Fruit fly (Drosophila melanogaster) whole organism, prepupa: Measurements from ENCODE around the gene CG46281.
A peak's percentile ranks its signal among the peaks of the same experiment; 100 is the strongest.

Experiments used
- CG10631 ChIP-seq: fragments of 200-800 bp; sonication (Bioruptor generic); optimal IDR thresholded peaks from 2 replicates; lab custom pipeline; 2016; ENCODE audit warnings: missing biosample characterization, missing genetic modification characterization
- CG11762 ChIP-seq: fragments of 200-800 bp; sonication (Bioruptor generic); optimal IDR thresholded peaks from 3 replicates; lab custom pipeline; 2016; ENCODE audit warnings: missing biosample characterization, missing genetic modification characterization; ENCODE audit not compliant: insufficient read depth
- CG11902 ChIP-seq: fragments of 200-800 bp; sonication (Bioruptor generic); optimal IDR thresholded peaks from 3 replicates; lab custom pipeline; 2016; ENCODE audit warnings: missing biosample characterization, missing genetic modification characterization
- CG1621 ChIP-seq: fragments of 200-800 bp; sonication (Bioruptor generic); optimal IDR thresholded peaks from 3 replicates; lab custom pipeline; 2018; ENCODE audit warnings: missing biosample characterization, mild to moderate bottlenecking, missing genetic modification characterization
- CG16779 ChIP-seq: fragments of 200-800 bp; sonication (Bioruptor generic); optimal IDR thresholded peaks from 3 replicates; lab custom pipeline; 2017; ENCODE audit warnings: missing biosample characterization, mild to moderate bottlenecking, missing genetic modification characterization
- CG3032 ChIP-seq: fragments of 200-800 bp; optimal IDR thresholded peaks from 2 replicates; lab custom pipeline; 2019; ENCODE audit warnings: missing biosample characterization, mild to moderate bottlenecking, missing genetic modification characterization, moderate library complexity
- CG31627 ChIP-seq: fragments of 200-800 bp; sonication (Bioruptor generic); optimal IDR thresholded peaks from 3 replicates; lab custom pipeline; 2016; ENCODE audit warnings: missing biosample characterization, missing genetic modification characterization
- CG34406 ChIP-seq: fragments of 200-800 bp; sonication (Bioruptor generic); optimal IDR thresholded peaks from 3 replicates; lab custom pipeline; 2016; ENCODE audit warnings: missing biosample characterization, missing genetic modification characterization
- CG6276 ChIP-seq: fragments of 200-800 bp; sonication (Bioruptor generic); optimal IDR thresholded peaks from 2 replicates; lab custom pipeline; 2017; ENCODE audit warnings: missing biosample characterization, mild to moderate bottlenecking, missing genetic modification characterization
- CG6808 ChIP-seq: fragments of 200-800 bp; sonication (Bioruptor generic); optimal IDR thresholded peaks from 3 replicates; lab custom pipeline; 2017; ENCODE audit warnings: missing biosample characterization, missing genetic modification characterization, mild to moderate bottlenecking, moderate library complexity, missing genetic modification reagents
- CG6854 ChIP-seq: fragments of 200-800 bp; sonication (Bioruptor generic); optimal IDR thresholded peaks from 2 replicates; lab custom pipeline; 2017; ENCODE audit warnings: missing biosample characterization, mild to moderate bottlenecking, missing genetic modification characterization
- CG7368 ChIP-seq: fragments of 200-800 bp; sonication (Bioruptor generic); optimal IDR thresholded peaks from 3 replicates; lab custom pipeline; 2016; ENCODE audit warnings: missing biosample characterization, missing genetic modification characterization
- CG8119 ChIP-seq: fragments of 200-800 bp; sonication (Bioruptor generic); IDR thresholded peaks from 3 replicates; pipeline ENCODE4 v1.3.6; 2022; ENCODE audit warnings: missing biosample characterization, missing genetic modification characterization
- CG8319 ChIP-seq: fragments of 200-800 bp; sonication (Bioruptor generic); optimal IDR thresholded peaks from 3 replicates; lab custom pipeline; 2016; ENCODE audit warnings: missing biosample characterization, missing genetic modification characterization
- CG8632 ChIP-seq: fragments of 200-800 bp; sonication (Bioruptor generic); optimal IDR thresholded peaks from 3 replicates; lab custom pipeline; 2016; ENCODE audit warnings: missing biosample characterization, missing genetic modification characterization
- CG9139 ChIP-seq: fragments of 200-800 bp; sonication (Bioruptor generic); optimal IDR thresholded peaks from 3 replicates; lab custom pipeline; 2017; ENCODE audit warnings: missing biosample characterization, mild to moderate bottlenecking, missing genetic modification characterization
- Eip75B ChIP-seq: fragments of 200-800 bp; sonication (Bioruptor generic); optimal IDR thresholded peaks from 3 replicates; lab custom pipeline; 2016; ENCODE audit warnings: missing biosample characterization, missing genetic modification characterization
- Eip78C ChIP-seq: fragments of 200-800 bp; sonication (Bioruptor generic); peaks from one replicate; lab custom pipeline; 2016; ENCODE audit warnings: missing biosample characterization, missing genetic modification characterization
- Ets21C ChIP-seq: fragments of 200-800 bp; sonication (Bioruptor generic); optimal IDR thresholded peaks from 3 replicates; lab custom pipeline; 2016; ENCODE audit warnings: missing biosample characterization, missing genetic modification characterization
- Ets96B ChIP-seq: fragments of 200-800 bp; optimal IDR thresholded peaks from 2 replicates; lab custom pipeline; 2019; ENCODE audit warnings: missing biosample characterization, mild to moderate bottlenecking, missing genetic modification characterization, moderate library complexity
- Gug ChIP-seq: fragments of 200-800 bp; sonication (Bioruptor generic); IDR thresholded peaks from 2 replicates; pipeline ENCODE4 v1.3.6; 2022; ENCODE audit warnings: missing biosample characterization, missing genetic modification characterization
- Hr38 ChIP-seq: sonication (Bioruptor generic); optimal IDR thresholded peaks from 2 replicates; lab custom pipeline; 2016; ENCODE audit warnings: missing biosample characterization, missing genetic modification characterization
- Hr4 ChIP-seq: fragments of 200-800 bp; sonication (Bioruptor generic); optimal IDR thresholded peaks from 3 replicates; lab custom pipeline; 2016; ENCODE audit warnings: missing biosample characterization, missing genetic modification characterization
- Lpt ChIP-seq: fragments of 200-800 bp; sonication (Bioruptor generic); optimal IDR thresholded peaks from 3 replicates; lab custom pipeline; 2016; ENCODE audit warnings: missing biosample characterization, missing genetic modification characterization
- Met ChIP-seq: fragments of 200-800 bp; sonication (Bioruptor generic); optimal IDR thresholded peaks from 3 replicates; lab custom pipeline; 2016; ENCODE audit warnings: missing biosample characterization, missing genetic modification characterization
- Smox ChIP-seq: fragments of 200-800 bp; sonication (Bioruptor generic); optimal IDR thresholded peaks from 3 replicates; lab custom pipeline; 2016; ENCODE audit warnings: missing biosample characterization, missing genetic modification characterization
- Sox102F ChIP-seq: fragments of 200-800 bp; sonication (Bioruptor generic); optimal IDR thresholded peaks from 2 replicates; lab custom pipeline; 2016; ENCODE audit warnings: missing biosample characterization, mild to moderate bottlenecking, missing genetic modification characterization
- Sox14 ChIP-seq: fragments of 200-800 bp; sonication (Bioruptor generic); optimal IDR thresholded peaks from 3 replicates; lab custom pipeline; 2016; ENCODE audit warnings: missing biosample characterization, missing genetic modification characterization
- Sox15 ChIP-seq: fragments of 200-800 bp; sonication (Bioruptor generic); optimal IDR thresholded peaks from 3 replicates; lab custom pipeline; 2016; ENCODE audit warnings: missing biosample characterization, missing genetic modification characterization
- achi ChIP-seq: fragments of 200-800 bp; sonication (Bioruptor generic); optimal IDR thresholded peaks from 3 replicates; lab custom pipeline; 2016; ENCODE audit warnings: missing biosample characterization, missing genetic modification characterization
- acj6 ChIP-seq: fragments of 200-800 bp; sonication (Bioruptor generic); optimal IDR thresholded peaks from 3 replicates; lab custom pipeline; 2016; ENCODE audit warnings: missing biosample characterization, missing genetic modification characterization
- cyc ChIP-seq: fragments of 200-800 bp; sonication (Bioruptor generic); optimal IDR thresholded peaks from 3 replicates; lab custom pipeline; 2016; ENCODE audit warnings: missing biosample characterization, missing genetic modification characterization
- dsx ChIP-seq: fragments of 200-800 bp; optimal IDR thresholded peaks from 3 replicates; lab custom pipeline; 2019; ENCODE audit warnings: missing biosample characterization, mild to moderate bottlenecking, missing genetic modification characterization, moderate library complexity; ENCODE audit not compliant: poor library complexity, severe bottlenecking
- eg ChIP-seq: fragments of 200-800 bp; sonication (Bioruptor generic); IDR thresholded peaks from 3 replicates; pipeline ENCODE4 v1.3.6; 2022; ENCODE audit warnings: missing biosample characterization, missing genetic modification characterization
- esn ChIP-seq: fragments of 200-800 bp; sonication (Bioruptor generic); optimal IDR thresholded peaks from 2 replicates; lab custom pipeline; 2016; ENCODE audit warnings: missing biosample characterization, mild to moderate bottlenecking, missing genetic modification characterization, moderate library complexity
- fd59A ChIP-seq: fragments of 200-800 bp; sonication (Bioruptor generic); optimal IDR thresholded peaks from 2 replicates; lab custom pipeline; 2017; ENCODE audit warnings: missing biosample characterization, mild to moderate bottlenecking, missing genetic modification characterization, missing genetic modification reagents
- fd85E ChIP-seq: fragments of 200-800 bp; sonication (Bioruptor generic); optimal IDR thresholded peaks from 3 replicates; lab custom pipeline; 2016; ENCODE audit warnings: missing biosample characterization, missing genetic modification characterization
- fkh ChIP-seq: fragments of 200-800 bp; sonication (Bioruptor generic); optimal IDR thresholded peaks from 3 replicates; lab custom pipeline; 2017; ENCODE audit warnings: missing biosample characterization, mild to moderate bottlenecking, missing genetic modification characterization, moderate library complexity
- pdm3 ChIP-seq: fragments of 200-800 bp; sonication (Bioruptor generic); optimal IDR thresholded peaks from 3 replicates; lab custom pipeline; 2016; ENCODE audit warnings: missing biosample characterization, missing genetic modification characterization
- salr ChIP-seq, 2 experiments: fragments of 200-800 bp; sonication (Bioruptor generic); optimal IDR thresholded peaks; 3 replicates each; lab custom pipeline; 2016 to 2018; ENCODE audit warnings: missing biosample characterization in 2 of 2, missing genetic modification characterization in 2 of 2, mild to moderate bottlenecking in 1 of 2
- spab ChIP-seq: fragments of 200-800 bp; sonication (Bioruptor generic); optimal IDR thresholded peaks from 2 replicates; lab custom pipeline; 2017; ENCODE audit warnings: missing biosample characterization, mild to moderate bottlenecking, missing genetic modification characterization, missing genetic modification reagents
- svp ChIP-seq: fragments of 200-800 bp; sonication (Bioruptor generic); peaks from one replicate; lab custom pipeline; 2016; ENCODE audit warnings: missing biosample characterization, missing genetic modification characterization
- topi ChIP-seq: fragments of 200-800 bp; sonication (Bioruptor generic); optimal IDR thresholded peaks from 3 replicates; lab custom pipeline; 2016; ENCODE audit warnings: missing biosample characterization, missing genetic modification characterization
- vri ChIP-seq: fragments of 200-800 bp; sonication (Bioruptor generic); optimal IDR thresholded peaks from 3 replicates; lab custom pipeline; 2016; ENCODE audit warnings: missing biosample characterization, mild to moderate bottlenecking, missing genetic modification characterization

CG46281 gene

DNA sequence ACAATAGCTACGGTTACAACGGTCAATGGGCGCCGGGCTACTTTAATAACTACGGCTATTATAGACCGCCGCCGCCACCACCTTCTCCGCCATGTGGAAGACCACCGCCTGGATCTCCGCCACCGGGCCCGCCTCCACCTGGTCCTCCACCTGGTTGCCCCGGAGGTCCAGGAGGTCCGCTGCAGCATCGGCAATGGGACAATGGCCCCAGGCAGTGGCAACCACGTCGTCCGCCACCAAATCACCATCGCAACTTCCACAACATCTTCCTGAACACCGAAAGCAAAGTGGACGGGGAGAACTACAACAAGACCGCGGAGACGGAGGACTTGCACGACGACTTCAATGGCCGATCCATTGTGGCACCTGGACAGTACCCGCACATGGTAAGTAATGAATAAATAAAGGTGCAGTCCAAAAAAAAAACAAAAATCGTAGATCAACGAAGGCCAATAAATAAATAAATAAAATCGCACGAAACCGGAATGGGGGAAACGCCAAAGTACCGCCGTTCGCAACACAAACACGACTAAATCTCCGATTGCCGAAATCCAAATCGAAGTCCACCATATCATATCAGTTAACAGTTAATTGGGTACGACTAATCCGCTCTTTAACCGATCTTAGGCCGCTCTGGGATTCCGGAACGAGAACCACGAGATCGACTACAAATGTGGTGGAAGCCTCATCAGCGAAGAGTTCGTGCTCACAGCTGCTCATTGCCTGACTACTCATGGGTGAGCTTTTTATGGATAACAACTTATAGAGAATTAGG lies 12.3 kb upstream of the CG46281 start, which contains the start of gene snk:
TSS of gene snk (minus strand) at position 513 of the 775 bp plus-strand sequence.
- TF ChIP-seq CG11762 (no peak), pdm3 (GFP tag; lab: Kevin White, UChicago) (no peak), esn (GFP tag; lab: Kevin White, UChicago) (no peak), fkh (GFP tag; lab: Kevin White, UChicago) (no peak), spab (GFP tag; lab: Kevin White, UChicago) (no peak), CG11902 (GFP tag; lab: Kevin White, UChicago) (no peak), Smox (no peak), Eip75B (no peak), CG16779 (tag; lab: Kevin White, UChicago) (no peak), Hr38 (GFP tag; lab: Kevin White, UChicago) (no peak), Hr4 (no peak), CG1621 (no peak), CG10631 (GFP tag; lab: Kevin White, UChicago) (no peak), Ets21C (GFP tag; lab: Kevin White, UChicago) (no peak), Gug (GFP tag; lab: Robert Waterston, UW) (no peak), CG6808 (GFP tag; lab: Kevin White, UChicago) (no peak), CG8119 (GFP tag; lab: Robert Waterston, UW) (no peak), CG6276 (GFP tag; lab: Kevin White, UChicago) (no peak)

DNA sequence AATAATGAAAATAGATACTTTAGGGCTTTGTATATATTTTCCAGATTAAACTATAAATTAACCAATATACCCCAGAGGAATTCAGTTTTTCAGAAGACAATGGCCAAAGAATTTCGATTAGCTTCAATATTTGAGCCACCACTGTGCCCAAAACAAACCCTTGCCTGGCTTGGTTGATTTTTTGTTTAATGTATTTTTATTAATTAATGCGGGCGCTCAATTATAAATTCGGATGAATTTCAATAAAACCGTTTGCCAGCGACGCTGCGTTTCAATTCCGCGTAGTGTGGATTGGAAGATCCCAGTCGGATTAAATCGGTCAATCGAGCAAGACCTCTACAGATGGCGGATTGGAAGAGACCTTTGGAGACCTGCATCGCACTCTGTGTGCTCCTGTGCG lies 11.6 kb upstream of the CG46281 start, which contains the start of gene CG11670:
TSS of gene CG11670 (plus strand) at position 301 of the 400 bp plus-strand sequence.
- TF ChIP-seq eg (GFP tag; lab: Robert Waterston, UW), result no peak
- no peak for TF ChIP-seq achi
- no peak for TF ChIP-seq CG10631 (GFP tag; lab: Kevin White, UChicago)
- no peak for TF ChIP-seq Eip78C (GFP tag; lab: Kevin White, UChicago)

DNA sequence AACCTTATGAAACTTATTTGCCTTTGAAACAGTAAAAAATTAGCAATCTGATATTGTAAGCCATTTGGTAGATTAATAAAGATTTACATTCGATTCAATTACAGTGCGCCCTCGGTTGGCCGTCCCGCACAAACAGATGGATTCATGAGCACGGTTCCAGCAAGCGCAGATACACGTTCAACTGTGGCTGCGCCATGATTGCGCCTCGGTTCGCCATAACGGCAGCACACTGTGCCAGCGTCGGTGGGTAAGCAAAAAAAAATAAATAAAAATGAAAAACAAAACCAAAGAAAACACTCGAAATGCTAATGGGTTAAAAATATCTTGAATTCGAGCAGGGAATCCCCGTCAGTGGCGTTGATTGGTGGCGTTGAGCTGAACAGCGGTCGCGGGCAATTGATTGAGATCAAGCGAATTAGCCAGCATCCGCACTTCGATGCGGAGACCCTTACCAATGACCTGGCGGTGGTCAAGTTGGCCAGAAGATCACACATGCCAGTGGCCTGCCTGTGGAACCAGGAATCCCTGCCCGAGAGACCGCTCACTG lies 9.0 kb upstream of the CG46281 start:
- peak; percentile 64 for TF ChIP-seq svp (GFP tag; lab: Kevin White, UChicago)
- no peak for TF ChIP-seq fd59A
- TF ChIP-seq CG3032 (tag; lab: Kevin White, UChicago), result no peak
- peak; percentile 57; the same call in 2 of the 3 replicates for TF ChIP-seq eg (GFP tag; lab: Robert Waterston, UW)
- no peak for TF ChIP-seq CG11902 (GFP tag; lab: Kevin White, UChicago)
- peak; percentile 16 for TF ChIP-seq CG6808 (GFP tag; lab: Kevin White, UChicago)
- TF ChIP-seq CG7368 (GFP tag; lab: Kevin White, UChicago), result no peak
- TF ChIP-seq Sox15 (GFP tag; lab: Kevin White, UChicago), result no peak
- peak; percentile 30 for TF ChIP-seq topi (GFP tag; lab: Kevin White, UChicago)
- no peak for TF ChIP-seq fkh (GFP tag; lab: Kevin White, UChicago)
- peak; percentile 24 for TF ChIP-seq Sox14 (GFP tag; lab: Kevin White, UChicago)
- TF ChIP-seq fd85E (GFP tag; lab: Kevin White, UChicago), result no peak
- peak; percentile 27 for TF ChIP-seq CG8632 (GFP tag; lab: Kevin White, UChicago)
- no peak for TF ChIP-seq vri (GFP tag; lab: Kevin White, UChicago)
- peak; percentile 43 for TF ChIP-seq CG31627 (GFP tag; lab: Kevin White, UChicago)
- peak; percentile 9 for TF ChIP-seq spab (GFP tag; lab: Kevin White, UChicago)
- TF ChIP-seq Hr4, result no peak
- TF ChIP-seq Eip75B, result no peak
- TF ChIP-seq CG1621, result no peak
- no peak for TF ChIP-seq CG9139 (GFP tag; lab: Kevin White, UChicago)
- peak; percentile 8 for TF ChIP-seq Sox102F (GFP tag; lab: Kevin White, UChicago)
- no peak for TF ChIP-seq esn (GFP tag; lab: Kevin White, UChicago)
- peak; percentile 17 for TF ChIP-seq cyc (GFP tag; lab: Kevin White, UChicago)
- TF ChIP-seq CG8119 (GFP tag; lab: Robert Waterston, UW), result 0 out of 3 replicates have a peak, but pooled peaks have one; percentile 32
- no peak for TF ChIP-seq acj6 (GFP tag; lab: Kevin White, UChicago)
- no peak for TF ChIP-seq Ets96B (tag; lab: Kevin White, UChicago)
- peak; percentile 36 for TF ChIP-seq CG34406 (GFP tag; lab: Kevin White, UChicago)
- no peak for TF ChIP-seq dsx (GFP tag; lab: Kevin White, UChicago)
- TF ChIP-seq Gug (GFP tag; lab: Robert Waterston, UW), result no peak
- peak; percentile 22 for TF ChIP-seq Smox
- no peak for TF ChIP-seq CG8319 (GFP tag; lab: Kevin White, UChicago)
- peak; percentile 51 for TF ChIP-seq Met
- peak; percentile 12 for TF ChIP-seq pdm3 (GFP tag; lab: Kevin White, UChicago)
- no peak for TF ChIP-seq salr (GFP tag; optimal IDR thresholded peaks at IDR 0.05; lab: Kevin White, UChicago)
- TF ChIP-seq Lpt (GFP tag; lab: Kevin White, UChicago), result no peak
- TF ChIP-seq CG6854, result no peak
